Fruit fly (Drosophila melanogaster) whole organism, embryonic: ENCODE measurements around the gene Chro.

Source experiments
- Atf6 ChIP-seq: fragments of 200-800 bp; sonication (Bioruptor generic); IDR thresholded peaks from 2 replicates; pipeline ENCODE4 v1.3.6; 2022; ENCODE audit warnings: missing biosample characterization, missing genetic modification characterization
- Bteb2 ChIP-seq: fragments of 200-800 bp; sonication (Bioruptor generic); optimal IDR thresholded peaks from 2 replicates; lab custom pipeline; 2016; ENCODE audit warnings: missing biosample characterization, missing genetic modification characterization
- CG10431 ChIP-seq: fragments of 200-800 bp; sonication (Bioruptor generic); optimal IDR thresholded peaks from 3 replicates; lab custom pipeline; 2018; ENCODE audit warnings: missing biosample characterization, mild to moderate bottlenecking, missing genetic modification characterization
- CG10543 ChIP-seq: fragments of 200-800 bp; sonication (Bioruptor generic); optimal IDR thresholded peaks from 3 replicates; lab custom pipeline; 2017; ENCODE audit warnings: missing biosample characterization, mild to moderate bottlenecking, missing genetic modification characterization, moderate library complexity
- CG12391 ChIP-seq: fragments of 200-800 bp; sonication (Bioruptor generic); optimal IDR thresholded peaks from 3 replicates; lab custom pipeline; 2018; ENCODE audit warnings: missing biosample characterization, mild to moderate bottlenecking, missing genetic modification characterization, moderate library complexity
- CG12942 ChIP-seq: fragments of 200-800 bp; sonication (Bioruptor generic); optimal IDR thresholded peaks from 3 replicates; lab custom pipeline; 2016; ENCODE audit warnings: missing biosample characterization, missing genetic modification characterization
- CG13296 ChIP-seq: fragments of 200-800 bp; sonication (Bioruptor generic); optimal IDR thresholded peaks from 3 replicates; lab custom pipeline; 2018; ENCODE audit warnings: missing biosample characterization, mild to moderate bottlenecking, missing genetic modification characterization
- CG1603 ChIP-seq: fragments of 200-800 bp; sonication (Bioruptor generic); optimal IDR thresholded peaks from 2 replicates; lab custom pipeline; 2019; ENCODE audit warnings: missing biosample characterization, mild to moderate bottlenecking, missing genetic modification characterization, moderate library complexity
- CG17361 ChIP-seq: fragments of 200-800 bp; sonication (Bioruptor generic); IDR thresholded peaks from 3 replicates; pipeline ENCODE4 v1.3.6; 2022; ENCODE audit warnings: missing biosample characterization, missing genetic modification characterization
- CG2889 ChIP-seq: fragments of 200-800 bp; sonication (Bioruptor generic); IDR thresholded peaks from 3 replicates; pipeline ENCODE4 v1.3.6; 2022; ENCODE audit warnings: missing biosample characterization, missing genetic modification characterization
- CG31441 ChIP-seq: fragments of 200-800 bp; sonication (Bioruptor generic); IDR thresholded peaks from 2 replicates; pipeline ENCODE4 v1.3.6; 2022; ENCODE audit warnings: missing biosample characterization, missing genetic modification characterization
- CG3281 ChIP-seq: fragments of 200-800 bp; sonication (Bioruptor generic); optimal IDR thresholded peaks from 3 replicates; lab custom pipeline; 2017; ENCODE audit warnings: missing biosample characterization, mild to moderate bottlenecking, missing genetic modification characterization
- CG4328 ChIP-seq: fragments of 200-800 bp; sonication (Bioruptor generic); optimal IDR thresholded peaks from 3 replicates; lab custom pipeline; 2017; ENCODE audit warnings: missing biosample characterization, missing genetic modification reagents, missing genetic modification characterization
- CG4424 ChIP-seq: fragments of 200-800 bp; sonication (Bioruptor generic); optimal IDR thresholded peaks from 3 replicates; lab custom pipeline; 2016; ENCODE audit warnings: missing biosample characterization, missing genetic modification characterization
- CG5180 ChIP-seq: fragments of 200-800 bp; sonication (Bioruptor generic); optimal IDR thresholded peaks from 3 replicates; lab custom pipeline; 2017; ENCODE audit warnings: missing biosample characterization, missing genetic modification characterization, mild to moderate bottlenecking, moderate library complexity, missing genetic modification reagents
- CHES-1-like ChIP-seq: fragments of 200-800 bp; sonication (Bioruptor generic); optimal IDR thresholded peaks from 2 replicates; lab custom pipeline; 2016; ENCODE audit warnings: missing biosample characterization, missing genetic modification characterization
- CoRest ChIP-seq: fragments of 200-800 bp; sonication (Bioruptor generic); optimal IDR thresholded peaks from 3 replicates; lab custom pipeline; 2018; ENCODE audit warnings: missing biosample characterization, mild to moderate bottlenecking, missing genetic modification characterization, moderate library complexity
- Dll ChIP-seq: fragments of 200-800 bp; sonication (Bioruptor generic); IDR thresholded peaks from 4 replicates; pipeline ENCODE4 v1.3.6; 2022; ENCODE audit warnings: missing biosample characterization, missing genetic modification characterization; ENCODE audit not compliant: partially characterized antibody
- E2f2 ChIP-seq: fragments of 200-800 bp; sonication (Bioruptor generic); IDR thresholded peaks from 2 replicates; pipeline ENCODE4 v1.3.6; 2022; ENCODE audit warnings: missing biosample characterization, missing genetic modification characterization
- Fer3 ChIP-seq: fragments of 200-800 bp; sonication (Bioruptor generic); optimal IDR thresholded peaks from 2 replicates; lab custom pipeline; 2018; ENCODE audit warnings: missing biosample characterization, mild to moderate bottlenecking, missing genetic modification characterization, moderate library complexity
- HLH54F ChIP-seq: fragments of 200-800 bp; sonication (Bioruptor generic); optimal IDR thresholded peaks from 3 replicates; lab custom pipeline; 2016; ENCODE audit warnings: missing biosample characterization, missing genetic modification characterization
- Mad ChIP-seq: fragments of 200-800 bp; sonication (Bioruptor generic); optimal IDR thresholded peaks from 2 replicates; lab custom pipeline; 2016; ENCODE audit warnings: missing biosample characterization, missing genetic modification characterization
- Oaz ChIP-seq: fragments of 200-800 bp; sonication (Bioruptor generic); IDR thresholded peaks from 2 replicates; pipeline ENCODE4 v1.3.6; 2022; ENCODE audit warnings: missing biosample characterization, missing genetic modification characterization
- Rx ChIP-seq: fragments of 200-800 bp; sonication (Bioruptor generic); IDR thresholded peaks from 2 replicates; pipeline ENCODE4 v1.3.6; 2022; ENCODE audit warnings: missing biosample characterization, missing genetic modification characterization
- Scr ChIP-seq: fragments of 200-800 bp; sonication (Bioruptor generic); IDR thresholded peaks from 2 replicates; pipeline ENCODE4 v1.3.6; 2022; ENCODE audit warnings: missing biosample characterization, missing genetic modification characterization; ENCODE audit not compliant: partially characterized antibody
- Sin3A ChIP-seq: fragments of >200 bp; optimal IDR thresholded peaks from 2 replicates; lab custom pipeline; 2018
- Sry-β ChIP-seq: fragments of 200-800 bp; sonication (Bioruptor generic); optimal IDR thresholded peaks from 2 replicates; lab custom pipeline; 2018; ENCODE audit warnings: missing biosample characterization, mild to moderate bottlenecking, missing genetic modification characterization, moderate library complexity
- Vsx1 ChIP-seq: fragments of 200-800 bp; sonication (Bioruptor generic); optimal IDR thresholded peaks from 2 replicates; lab custom pipeline; 2017; ENCODE audit warnings: missing biosample characterization, mild to moderate bottlenecking, missing genetic modification characterization, missing genetic modification reagents
- YL-1 ChIP-seq: fragments of 200-800 bp; sonication (Bioruptor generic); optimal IDR thresholded peaks from 3 replicates; lab custom pipeline; 2017; ENCODE audit warnings: missing biosample characterization, mild to moderate bottlenecking, missing genetic modification characterization
- aop ChIP-seq: fragments of 200-800 bp; sonication (Bioruptor generic); IDR thresholded peaks from 2 replicates; pipeline ENCODE4 v1.3.6; 2022; ENCODE audit warnings: missing biosample characterization, missing genetic modification characterization
- bbx ChIP-seq: fragments of 200-800 bp; sonication (Bioruptor generic); IDR thresholded peaks from 2 replicates; pipeline ENCODE4 v1.3.6; 2022; ENCODE audit warnings: missing biosample characterization, missing genetic modification characterization; ENCODE audit not compliant: partially characterized antibody
- chn ChIP-seq: fragments of 200-800 bp; sonication (Bioruptor generic); optimal IDR thresholded peaks from 2 replicates; lab custom pipeline; 2016; ENCODE audit warnings: missing biosample characterization, missing genetic modification characterization
- dimm ChIP-seq: fragments of 200-800 bp; sonication (Bioruptor generic); IDR thresholded peaks from 2 replicates; pipeline ENCODE4 v1.3.6; 2022; ENCODE audit warnings: missing biosample characterization, missing genetic modification characterization
- dysf ChIP-seq: fragments of 200-800 bp; sonication (Bioruptor generic); IDR thresholded peaks from 3 replicates; pipeline ENCODE4 v1.3.6; 2022; ENCODE audit warnings: missing biosample characterization, missing genetic modification characterization
- eve ChIP-seq, 2 experiments: fragments of >200 bp; optimal IDR thresholded peaks; 2 replicates each; lab custom pipeline; 2017; ENCODE audit warnings: missing biosample characterization in 2 of 2, missing genetic modification characterization in 2 of 2
- ewg ChIP-seq: fragments of 200-800 bp; sonication (Bioruptor generic); optimal IDR thresholded peaks from 3 replicates; lab custom pipeline; 2017; ENCODE audit warnings: mild to moderate bottlenecking, missing biosample characterization, missing genetic modification reagents, missing genetic modification characterization
- ftz-f1 ChIP-seq: fragments of 200-800 bp; sonication (Bioruptor generic); optimal IDR thresholded peaks from 2 replicates; lab custom pipeline; 2016; ENCODE audit warnings: missing biosample characterization, missing genetic modification characterization
- inv ChIP-seq: fragments of 200-800 bp; sonication (Bioruptor generic); IDR thresholded peaks from 2 replicates; pipeline ENCODE4 v1.3.6; 2022; ENCODE audit warnings: missing biosample characterization, missing genetic modification characterization; ENCODE audit not compliant: partially characterized antibody
- kah ChIP-seq: fragments of 200-800 bp; sonication (Bioruptor generic); optimal IDR thresholded peaks from 2 replicates; lab custom pipeline; 2018; ENCODE audit warnings: missing biosample characterization, mild to moderate bottlenecking, missing genetic modification characterization
- nau ChIP-seq: fragments of 200-800 bp; sonication (Bioruptor generic); optimal IDR thresholded peaks from 3 replicates; lab custom pipeline; 2017; ENCODE audit warnings: missing biosample characterization, mild to moderate bottlenecking, missing genetic modification characterization, missing genetic modification reagents
- otp ChIP-seq: fragments of 200-800 bp; sonication (Bioruptor generic); IDR thresholded peaks from 3 replicates; pipeline ENCODE4, ENCODE4 v1.3.6; 2022; ENCODE audit warnings: missing biosample characterization, missing genetic modification characterization
- rib ChIP-seq: fragments of 200-800 bp; sonication (Bioruptor generic); IDR thresholded peaks from 2 replicates; pipeline ENCODE4 v1.3.6; 2022; ENCODE audit warnings: missing biosample characterization, missing genetic modification characterization
- row ChIP-seq: fragments of 200-800 bp; sonication (Bioruptor generic); IDR thresholded peaks from 3 replicates; pipeline ENCODE4 v1.3.6; 2022; ENCODE audit warnings: missing biosample characterization, missing genetic modification characterization
- sc ChIP-seq, 3 experiments: fragments of >200 bp in 2 of 3; fragments of 200-800 bp in 1 of 3; sonication (Bioruptor generic) in 1 of 3; optimal IDR thresholded peaks; 2 replicates in 2 of 3; 3 replicates in 1 of 3; lab custom pipeline; 2017; ENCODE audit warnings: mild to moderate bottlenecking in 1 of 3, missing biosample characterization in 1 of 3, missing genetic modification characterization in 1 of 3, missing genetic modification reagents in 1 of 3
- sima ChIP-seq: fragments of 200-800 bp; sonication (Bioruptor generic); optimal IDR thresholded peaks from 2 replicates; lab custom pipeline; 2016; ENCODE audit warnings: missing biosample characterization, missing genetic modification characterization
- sisA ChIP-seq: fragments of 200-800 bp; sonication (Bioruptor generic); IDR thresholded peaks from 2 replicates; pipeline ENCODE4 v1.3.6; 2022; ENCODE audit warnings: missing biosample characterization, missing genetic modification characterization
- slbo ChIP-seq: fragments of 200-800 bp; sonication (Bioruptor generic); IDR thresholded peaks from 2 replicates; pipeline ENCODE4 v1.3.6; 2022; ENCODE audit warnings: missing biosample characterization, missing genetic modification characterization
- stwl ChIP-seq: fragments of 200-800 bp; sonication (Bioruptor generic); optimal IDR thresholded peaks from 3 replicates; lab custom pipeline; 2018; ENCODE audit warnings: missing biosample characterization, mild to moderate bottlenecking, missing genetic modification characterization, moderate library complexity
- sug ChIP-seq: fragments of 200-800 bp; optimal IDR thresholded peaks from 2 replicates; lab custom pipeline; 2019; ENCODE audit warnings: missing biosample characterization, mild to moderate bottlenecking, missing genetic modification characterization, moderate library complexity
- vnd ChIP-seq: fragments of 200-800 bp; sonication (Bioruptor generic); IDR thresholded peaks from 3 replicates; pipeline ENCODE4 v1.3.6; 2022; ENCODE audit warnings: missing biosample characterization, missing genetic modification characterization; ENCODE audit not compliant: partially characterized antibody
- wek ChIP-seq: fragments of 200-800 bp; sonication (Bioruptor generic); optimal IDR thresholded peaks from 3 replicates; lab custom pipeline; 2018; ENCODE audit warnings: missing biosample characterization, mild to moderate bottlenecking, missing genetic modification characterization, moderate library complexity

The Chro gene

DNA sequence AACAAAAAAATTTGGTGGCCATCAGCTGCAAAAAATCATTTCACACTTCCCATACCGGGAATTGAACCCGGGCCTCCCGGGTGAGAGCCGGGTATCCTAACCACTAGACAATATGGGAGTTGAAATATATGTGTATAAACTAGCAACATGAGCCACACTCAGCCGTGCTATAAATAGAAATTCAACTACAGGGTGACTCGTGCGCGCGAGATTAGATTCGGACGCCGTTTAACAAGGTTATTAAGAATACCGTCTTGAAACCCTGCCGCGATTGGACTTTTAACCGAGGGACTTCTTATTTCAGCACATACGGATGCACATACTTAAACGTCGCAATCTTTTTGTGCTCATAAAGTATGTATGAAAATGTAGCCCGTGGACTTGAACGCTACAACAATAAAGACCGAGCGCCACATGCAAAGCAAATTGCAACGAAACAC is 31.1 kb downstream of the Chro start (continued):
- TF ChIP-seq Scr (GFP tag; lab: Robert Waterston, UW) (peak; percentile 81), sug (no peak), CG3281 (no peak), CG12942 (no peak), bbx (GFP tag; lab: Robert Waterston, UW) (peak; percentile 95), Sry-β (GFP tag; lab: Kevin White, UChicago) (no peak), dimm (GFP tag; lab: Robert Waterston, UW) (no peak), CG12391 (tag; lab: Kevin White, UChicago) (no peak), Oaz (GFP tag; lab: Robert Waterston, UW) (no peak), Vsx1 (no peak), sima (no peak), ewg (GFP tag; lab: Kevin White, UChicago) (no peak), CG13296 (no peak), CG5180 (GFP tag; lab: Kevin White, UChicago) (no peak), Dll (GFP tag; lab: Robert Waterston, UW) (peak; percentile 69), sc (optimal IDR thresholded peaks at IDR 0.05; lab: Kevin White, UChicago) (no peak), sc (GFP tag; optimal IDR thresholded peaks at IDR 0.05; lab: Kevin White, UChicago) (no peak), slbo (GFP tag; lab: Robert Waterston, UW) (no peak), CG2889 (GFP tag; lab: Robert Waterston, UW) (no peak), Mad (GFP tag; lab: Kevin White, UChicago) (no peak), aop (GFP tag; lab: Robert Waterston, UW) (no peak), inv (peak; percentile 58), CHES-1-like (GFP tag; lab: Kevin White, UChicago) (no peak), Sin3A (no peak), CG31441 (GFP tag; lab: Robert Waterston, UW) (no peak), HLH54F (GFP tag; lab: Kevin White, UChicago) (no peak), eve (GFP tag; optimal IDR thresholded peaks at IDR 0.05; lab: Kevin White, UChicago) (no peak), CG10431 (GFP tag; lab: Kevin White, UChicago) (no peak), wek (GFP tag; lab: Kevin White, UChicago) (no peak), Rx (no peak), row (no peak), Bteb2 (GFP tag; lab: Kevin White, UChicago) (no peak), E2f2 (no peak), CG4424 (GFP tag; lab: Kevin White, UChicago) (no peak), CG1603 (tag; lab: Kevin White, UChicago) (no peak), rib (GFP tag; lab: Robert Waterston, UW) (0 out of 2 replicates have a peak, but pooled peaks have one; percentile 41), Fer3 (tag; lab: Kevin White, UChicago) (no peak), CG4328 (GFP tag; lab: Kevin White, UChicago) (no peak), stwl (tag; lab: Kevin White, UChicago) (no peak), CG10543 (no peak), CoRest (tag; lab: Kevin White, UChicago) (no peak), otp (GFP tag; lab: Robert Waterston, UW) (no peak), sisA (GFP tag; lab: Robert Waterston, UW) (no peak), CG17361 (GFP tag; lab: Robert Waterston, UW) (no peak), vnd (GFP tag; lab: Robert Waterston, UW) (peak; percentile 84), dysf (no peak), YL-1 (GFP tag; lab: Kevin White, UChicago) (no peak), nau (no peak), chn (GFP tag; lab: Kevin White, UChicago) (no peak), ftz-f1 (GFP tag; lab: Kevin White, UChicago) (peak; percentile 50), Atf6 (GFP tag; lab: Robert Waterston, UW) (no peak), kah (GFP tag; lab: Kevin White, UChicago) (no peak)
